Fruit fly (Drosophila melanogaster): ENCODE results near the gene mub.

The mub gene

DNA sequence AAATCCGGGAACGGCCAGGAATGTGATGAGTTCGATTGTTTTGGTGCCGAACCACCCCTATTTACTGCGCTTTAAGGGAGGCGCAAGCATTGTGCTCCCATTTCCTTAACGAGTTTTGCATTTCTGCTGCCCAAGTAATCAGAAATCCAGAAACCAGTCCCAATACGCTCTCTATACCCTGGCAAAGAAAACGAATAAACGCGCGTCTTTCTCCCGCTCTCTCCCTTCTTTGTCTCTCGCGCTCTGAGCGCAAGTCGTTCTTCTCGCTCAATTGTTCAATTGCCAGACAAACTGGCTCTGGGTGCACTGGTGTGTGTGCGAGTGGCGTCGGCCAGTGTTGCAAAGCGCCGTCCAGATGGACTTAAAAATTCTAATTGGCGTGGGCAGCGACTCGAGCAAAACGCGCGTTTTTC is 35.8 kb downstream of the mub start (continued):
- TF ChIP-seq Awh (GFP tag; IDR thresholded peaks at IDR 0.05) = peak; percentile 99
- TF ChIP-seq psq (GFP tag; optimal IDR thresholded peaks at IDR 0.05) = peak; percentile 98
- peak; percentile 99 for TF ChIP-seq CG34422 (GFP tag; IDR thresholded peaks at IDR 0.05)
- peak; percentile 55 for TF ChIP-seq grn (GFP tag; optimal IDR thresholded peaks at IDR 0.05)
- peak; percentile 53; the same call in 1 of the 2 replicates for TF ChIP-seq CG13287 (GFP tag; IDR thresholded peaks at IDR 0.05; ENCODE audit: partially characterized antibody)
- peak; percentile 25 for TF ChIP-seq Dp (GFP tag; optimal IDR thresholded peaks at IDR 0.05)
- TF ChIP-seq disco-r (GFP tag; optimal IDR thresholded peaks at IDR 0.05) = peak; percentile 96
- TF ChIP-seq NC2β (GFP tag; optimal IDR thresholded peaks at IDR 0.05) = peak; percentile 98
- TF ChIP-seq ato (GFP tag; IDR thresholded peaks at IDR 0.05; ENCODE audit: partially characterized antibody) = no peak
- peak; percentile 93 for TF ChIP-seq sr (GFP tag; IDR thresholded peaks at IDR 0.05)
- TF ChIP-seq CG15696 (tag; optimal IDR thresholded peaks at IDR 0.05) = peak; percentile 92
- TF ChIP-seq CG2120 (GFP tag; optimal IDR thresholded peaks at IDR 0.05) = peak; percentile 98
- peak; percentile 90 for TF ChIP-seq CG31441 (GFP tag; IDR thresholded peaks at IDR 0.05)
- peak; percentile 94 for TF ChIP-seq Bdp1 (GFP tag; optimal IDR thresholded peaks at IDR 0.05)
- peak; percentile 85 for TF ChIP-seq wek (GFP tag; optimal IDR thresholded peaks at IDR 0.05)
- TF ChIP-seq ro (GFP tag; IDR thresholded peaks at IDR 0.05) = peak; percentile 95
- TF ChIP-seq CG12391 (tag; optimal IDR thresholded peaks at IDR 0.05) = peak; percentile 97
- peak; percentile 96 to 98 for TF ChIP-seq Pdp1 (GFP tag; optimal IDR thresholded peaks at IDR 0.05)
- TF ChIP-seq sob (GFP tag; IDR thresholded peaks at IDR 0.05) = peak; percentile 97
- TF ChIP-seq CG34376 (GFP tag; optimal IDR thresholded peaks at IDR 0.05) = peak; percentile 73
- TF ChIP-seq aop (GFP tag; IDR thresholded peaks at IDR 0.05) = peak; percentile 95
- TF ChIP-seq rib (GFP tag; IDR thresholded peaks at IDR 0.05) = peak; percentile 95
- TF ChIP-seq Adf1 (GFP tag; IDR thresholded peaks at IDR 0.05) = peak; percentile 81
- TF ChIP-seq fd102C (GFP tag; optimal IDR thresholded peaks at IDR 0.05) = peak; percentile 89
- peak; percentile 87 for TF ChIP-seq CG6654 (GFP tag; optimal IDR thresholded peaks at IDR 0.05)
- peak; percentile 31; the same call in 1 of the 2 replicates for TF ChIP-seq hbn (GFP tag; IDR thresholded peaks at IDR 0.05; ENCODE audit: partially characterized antibody)
- TF ChIP-seq dan (GFP tag; IDR thresholded peaks at IDR 0.05) = peak; percentile 98
- peak; percentile 75 for TF ChIP-seq sug (tag; optimal IDR thresholded peaks at IDR 0.05)
- no peak for TF ChIP-seq br (optimal IDR thresholded peaks at IDR 0.05)
- peak; percentile 98 for TF ChIP-seq CG8765 (GFP tag; IDR thresholded peaks at IDR 0.05)
- TF ChIP-seq Optix (GFP tag; IDR thresholded peaks at IDR 0.05) = peak; percentile 99
- TF ChIP-seq Hsf (GFP tag; optimal IDR thresholded peaks at IDR 0.05) = peak; percentile 98
- peak; percentile 98 for TF ChIP-seq HmgD (GFP tag; optimal IDR thresholded peaks at IDR 0.05)
- peak; percentile 96 for TF ChIP-seq wdn (GFP tag; IDR thresholded peaks at IDR 0.05)
- TF ChIP-seq bbx (GFP tag; IDR thresholded peaks at IDR 0.05; ENCODE audit: partially characterized antibody) = no peak
- peak; percentile 97 for TF ChIP-seq NFAT (GFP tag; IDR thresholded peaks at IDR 0.05)
- TF ChIP-seq Stat92E (GFP tag; optimal IDR thresholded peaks at IDR 0.05) = peak in 1 of 3 experiments; percentile 94
- peak; percentile 99 for TF ChIP-seq CG1603 (tag; optimal IDR thresholded peaks at IDR 0.05)
- peak; percentile 98 for TF ChIP-seq esg (GFP tag; conservative IDR thresholded peaks at IDR 0.05)
- TF ChIP-seq Hand (GFP tag; optimal IDR thresholded peaks at IDR 0.05) = peak; percentile 89
- TF ChIP-seq CG17359 (tag; optimal IDR thresholded peaks at IDR 0.05) = peak; percentile 96
- TF ChIP-seq lbe (GFP tag; optimal IDR thresholded peaks at IDR 0.05) = peak; percentile 97
- TF ChIP-seq CG7271 (tag; optimal IDR thresholded peaks at IDR 0.05) = peak; percentile 89
- peak; percentile 92 for TF ChIP-seq CG3163 (GFP tag; optimal IDR thresholded peaks at IDR 0.05)
- peak; percentile 98 for TF ChIP-seq gt (GFP tag; IDR thresholded peaks at IDR 0.05)
- TF ChIP-seq dimm (GFP tag; IDR thresholded peaks at IDR 0.05) = peak; percentile 96
- peak; percentile 88 for TF ChIP-seq CG12104 (GFP tag; optimal IDR thresholded peaks at IDR 0.05)
- TF ChIP-seq salm (tag; optimal IDR thresholded peaks at IDR 0.05) = peak; percentile 87
- peak; percentile 92 for TF ChIP-seq MBD-R2 (GFP tag; IDR thresholded peaks at IDR 0.05)
- TF ChIP-seq CG4854 (GFP tag; optimal IDR thresholded peaks at IDR 0.05) = peak; percentile 92
- TF ChIP-seq Rx (GFP tag; IDR thresholded peaks at IDR 0.05) = peak; percentile 98

Measured in whole organism, embryonic.